Worm (Caenorhabditis elegans) whole organism, L1 larva: Measurements from ENCODE around the gene che-2.

Experiments
- C04F5.9 ChIP-seq: sonication (generic microtip); optimal IDR thresholded peaks from 2 replicates; lab custom pipeline; 2016; ENCODE audit warnings: missing genetic modification characterization, missing compliant biosample characterization
- C16A3.4 ChIP-seq: fragments of 150-350 bp; optimal IDR thresholded peaks from 2 replicates; lab custom pipeline; 2014; ENCODE audit warnings: missing biosample characterization, missing genetic modification characterization
- F16B12.6 ChIP-seq: fragments of 150-350 bp; optimal IDR thresholded peaks from 2 replicates; lab custom pipeline; 2014; ENCODE audit warnings: missing biosample characterization, missing genetic modification characterization
- aly-2 ChIP-seq: fragments of 150-350 bp; optimal IDR thresholded peaks from 2 replicates; lab custom pipeline; 2014; ENCODE audit warnings: missing biosample characterization, missing genetic modification characterization
- ceh-63 ChIP-seq: fragments of 200-800 bp; sonication (Bioruptor generic); optimal IDR thresholded peaks from 2 replicates; lab custom pipeline; 2018; ENCODE audit warnings: mild to moderate bottlenecking, missing genetic modification characterization, missing compliant biosample characterization
- ceh-90 ChIP-seq: sonication (generic microtip); optimal IDR thresholded peaks from 2 replicates; lab custom pipeline; 2016; ENCODE audit warnings: missing genetic modification characterization, missing compliant biosample characterization
- dsc-1 ChIP-seq: sonication (generic microtip); optimal IDR thresholded peaks from 2 replicates; lab custom pipeline; 2016; ENCODE audit warnings: mild to moderate bottlenecking, missing genetic modification characterization, missing compliant biosample characterization
- efl-3 ChIP-seq: fragments of 200-800 bp; sonication (Bioruptor generic); optimal IDR thresholded peaks from 2 replicates; lab custom pipeline; 2018; ENCODE audit warnings: mild to moderate bottlenecking, missing genetic modification characterization, missing compliant biosample characterization
- elt-2 ChIP-seq: sonication (generic microtip); optimal IDR thresholded peaks from 2 replicates; lab custom pipeline; 2016; ENCODE audit warnings: missing genetic modification characterization, mild to moderate bottlenecking, inconsistent platforms, missing compliant biosample characterization, missing genetic modification reagents
- elt-3 ChIP-seq, 6 experiments: fragments of 150-350 bp in 1 of 6; sonication (generic microtip); optimal IDR thresholded peaks; 2 replicates each; lab custom pipeline; 2017 to 2018; ENCODE audit warnings: missing biosample characterization in 6 of 6, missing genetic modification characterization in 6 of 6, inconsistent platforms in 1 of 6
- ets-5 ChIP-seq: fragments of 200-800 bp; sonication (Bioruptor generic); IDR thresholded peaks from 2 replicates; pipeline ENCODE4 v1.3.6; 2022; ENCODE audit warnings: missing genetic modification characterization, missing compliant biosample characterization
- hlh-17 ChIP-seq: fragments of 200-800 bp; sonication (Bioruptor generic); optimal IDR thresholded peaks from 2 replicates; lab custom pipeline; 2018; ENCODE audit warnings: missing genetic modification characterization, mild to moderate bottlenecking, missing compliant biosample characterization, moderate library complexity, borderline replicate concordance
- jun-1 ChIP-seq: fragments of 150-350 bp; optimal IDR thresholded peaks from 2 replicates; lab custom pipeline; 2014; ENCODE audit warnings: missing biosample characterization, missing genetic modification reagents, missing genetic modification characterization
- lin-14 ChIP-seq: fragments of 200-800 bp; sonication (Bioruptor generic); optimal IDR thresholded peaks from 2 replicates; lab custom pipeline; 2018; ENCODE audit warnings: mild to moderate bottlenecking, missing genetic modification characterization, moderate library complexity, missing compliant biosample characterization
- lin-15B ChIP-seq: fragments of 150-350 bp; sonication (generic microtip); optimal IDR thresholded peaks from 3 replicates; lab custom pipeline; 2014; ENCODE audit warnings: missing biosample characterization, missing genetic modification characterization
- lin-35 ChIP-seq, 2 experiments: fragments of 150-350 bp; optimal IDR thresholded peaks; 2 replicates each; lab custom pipeline; 2014; ENCODE audit warnings: missing biosample characterization in 2 of 2, missing genetic modification characterization in 2 of 2, missing genetic modification reagents in 2 of 2
- lin-39 ChIP-seq: fragments of 150-350 bp; optimal IDR thresholded peaks from 2 replicates; lab custom pipeline; 2014; ENCODE audit warnings: missing biosample characterization, missing genetic modification reagents, missing genetic modification characterization
- mep-1 ChIP-seq: fragments of 150-350 bp; optimal IDR thresholded peaks from 2 replicates; lab custom pipeline; 2014; ENCODE audit warnings: missing biosample characterization, missing genetic modification characterization
- nhr-19 ChIP-seq: fragments of 200-800 bp; sonication (Bioruptor generic); conservative IDR thresholded peaks from 2 replicates; pipeline ENCODE4 v1.3.6; 2022; ENCODE audit warnings: missing genetic modification characterization, missing compliant biosample characterization
- nhr-20 ChIP-seq: sonication (generic microtip); optimal IDR thresholded peaks from 2 replicates; lab custom pipeline; 2016; ENCODE audit warnings: mild to moderate bottlenecking, missing genetic modification characterization, missing compliant biosample characterization
- nhr-237 ChIP-seq: fragments of 150-350 bp; optimal IDR thresholded peaks from 2 replicates; lab custom pipeline; 2014; ENCODE audit warnings: missing biosample characterization, missing genetic modification characterization
- nhr-28 ChIP-seq: fragments of 150-350 bp; optimal IDR thresholded peaks from 2 replicates; lab custom pipeline; 2014; ENCODE audit warnings: missing biosample characterization, missing genetic modification characterization
- nhr-47 ChIP-seq: sonication (generic microtip); optimal IDR thresholded peaks from 2 replicates; lab custom pipeline; 2016; ENCODE audit warnings: mild to moderate bottlenecking, missing genetic modification characterization, moderate library complexity, missing compliant biosample characterization
- nhr-77 ChIP-seq: fragments of 150-350 bp; optimal IDR thresholded peaks from 2 replicates; lab custom pipeline; 2014; ENCODE audit warnings: missing biosample characterization, missing genetic modification characterization
- nhr-84 ChIP-seq: sonication (generic microtip); optimal IDR thresholded peaks from 2 replicates; lab custom pipeline; 2017; ENCODE audit warnings: missing biosample characterization, missing genetic modification characterization
- nhr-85 ChIP-seq: sonication (generic microtip); peaks from one replicate; lab custom pipeline; 2016; ENCODE audit warnings: missing genetic modification characterization, inconsistent platforms, missing compliant biosample characterization
- nhr-90 ChIP-seq: sonication (generic microtip); optimal IDR thresholded peaks from 2 replicates; lab custom pipeline; 2016; ENCODE audit warnings: mild to moderate bottlenecking, missing genetic modification characterization, missing compliant biosample characterization; ENCODE audit not compliant: poor library complexity
- pag-3 ChIP-seq: sonication (generic microtip); optimal IDR thresholded peaks from 2 replicates; lab custom pipeline; 2017; ENCODE audit warnings: missing genetic modification characterization, mild to moderate bottlenecking, missing compliant biosample characterization, antibody characterized with exemption, borderline replicate concordance; ENCODE audit not compliant: insufficient read depth
- pqm-1 ChIP-seq: sonication (generic microtip); optimal IDR thresholded peaks from 3 replicates; lab custom pipeline; 2017; ENCODE audit warnings: missing biosample characterization, missing genetic modification characterization
- sox-4 ChIP-seq: sonication (generic microtip); optimal IDR thresholded peaks from 2 replicates; lab custom pipeline; 2016; ENCODE audit warnings: missing genetic modification characterization, missing compliant biosample characterization
- sup-37 ChIP-seq: fragments of 200-800 bp; sonication (Bioruptor generic); optimal IDR thresholded peaks from 2 replicates; lab custom pipeline; 2018; ENCODE audit warnings: mild to moderate bottlenecking, missing genetic modification characterization, missing compliant biosample characterization
- tbx-2 ChIP-seq: sonication (generic microtip); optimal IDR thresholded peaks from 2 replicates; lab custom pipeline; 2016; ENCODE audit warnings: missing genetic modification characterization, missing compliant biosample characterization
- tlp-1 ChIP-seq: fragments of 150-350 bp; optimal IDR thresholded peaks from 2 replicates; lab custom pipeline; 2014; ENCODE audit warnings: missing biosample characterization, missing genetic modification characterization
- unc-62 ChIP-seq: fragments of 150-350 bp; optimal IDR thresholded peaks from 2 replicates; lab custom pipeline; 2014; ENCODE audit warnings: missing biosample characterization, missing genetic modification reagents, missing genetic modification characterization
- unc-86 ChIP-seq: sonication (generic microtip); optimal IDR thresholded peaks from 2 replicates; lab custom pipeline; 2016; ENCODE audit warnings: missing genetic modification characterization, missing compliant biosample characterization
- unc-98 ChIP-seq: fragments of 200-800 bp; sonication (Bioruptor generic); IDR thresholded peaks from 2 replicates; pipeline ENCODE4 v1.3.6; 2022; ENCODE audit warnings: missing genetic modification characterization, missing compliant biosample characterization

che-2 gene

ce11 chrX:520881-521280 lies 39.6 kb downstream of the che-2 start, which contains the start of gene B0310.3:
Gene B0310.3 (minus strand): TSS chrX:520981.
- TF ChIP-seq nhr-237 (no peak), tlp-1 (tag; lab: Kevin White, UChicago) (no peak), dsc-1 (tag; lab: Kevin White, UChicago) (no peak), nhr-85 (tag; lab: Kevin White, UChicago) (no peak), C16A3.4 (tag; lab: Kevin White, UChicago) (no peak)

DNA sequence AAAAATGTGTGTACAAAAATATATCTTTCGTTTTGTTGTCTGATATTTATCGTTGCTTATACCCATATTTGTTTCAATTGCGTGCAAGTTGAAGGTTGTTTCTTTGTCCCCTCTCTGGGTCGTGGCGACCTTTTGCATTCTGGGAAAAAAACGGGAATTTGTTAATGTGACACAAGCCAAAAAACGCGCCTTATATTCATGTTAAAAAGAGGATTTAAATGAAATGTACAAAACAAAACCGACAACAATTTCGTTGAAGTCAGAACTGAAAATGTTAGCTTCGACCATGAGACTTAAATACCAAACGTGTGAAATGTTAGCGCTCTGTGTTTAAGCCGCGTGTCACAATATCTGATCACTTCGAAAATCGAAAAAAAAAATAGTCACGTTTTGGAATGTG lies 43.2 kb downstream of the che-2 start:
- TF ChIP-seq C04F5.9 (no peak), pqm-1 (tag; lab: Kevin White, UChicago) (no peak), ceh-90 (tag; lab: Kevin White, UChicago) (no peak), sox-4 (tag; lab: Kevin White, UChicago) (no peak), nhr-28 (no peak), F16B12.6 (no peak), C16A3.4 (tag; lab: Kevin White, UChicago) (no peak), unc-62 (GFP tag; lab: Kevin White, UChicago) (no peak), ceh-63 (GFP tag; lab: Kevin White, UChicago) (no peak), mep-1 (no peak)

- TF ChIP-seq nhr-19 (GFP tag; lab: Robert Waterston, UW) (no peak), elt-2 (tag; lab: Kevin White, UChicago) (no peak)
These were observed 46.4 kb downstream of the che-2 start for ce11 chrX:527663-528062.

- TF ChIP-seq nhr-85 (tag; lab: Kevin White, UChicago) (peak; percentile 23), efl-3 (GFP tag; lab: Kevin White, UChicago) (no peak)
These were observed 47.5 kb downstream of the che-2 start for ce11 chrX:528761-529160.

- no peak for TF ChIP-seq nhr-77 (tag; lab: Kevin White, UChicago)
- no peak for TF ChIP-seq lin-39
- no peak for TF ChIP-seq nhr-20 (tag; lab: Kevin White, UChicago)
- TF ChIP-seq efl-3 (GFP tag; lab: Kevin White, UChicago), result no peak
- no peak for TF ChIP-seq nhr-47
- no peak for TF ChIP-seq aly-2 (tag; lab: Kevin White, UChicago)
- no peak for TF ChIP-seq lin-15B (tag; lab: Kevin White, UChicago)
- no peak for TF ChIP-seq nhr-84
- no peak for TF ChIP-seq jun-1 (tag; lab: Kevin White, UChicago)
- TF ChIP-seq hlh-17 (GFP tag; lab: Kevin White, UChicago), result no peak
- TF ChIP-seq nhr-90, result no peak
- no peak for TF ChIP-seq dsc-1 (tag; lab: Kevin White, UChicago)
These were observed 48.1 kb downstream of the che-2 start for ce11 chrX:529386-529785.

ce11 chrX:530011-530410 lies 48.8 kb downstream of the che-2 start, which contains the start of gene ugt-46:
Gene ugt-46 (minus strand): TSS chrX:530289.
- peak in 1 of 6 experiments; percentile 38 for TF ChIP-seq elt-3 (tag; optimal IDR thresholded peaks at IDR 0.05; lab: Kevin White, UChicago)
- peak; percentile 86 for TF ChIP-seq elt-2 (tag; lab: Kevin White, UChicago)
- peak; percentile 40 for TF ChIP-seq lin-14 (GFP tag; lab: Kevin White, UChicago)
- TF ChIP-seq pag-3 (tag; lab: Kevin White, UChicago), result no peak
- TF ChIP-seq lin-35 (GFP tag; optimal IDR thresholded peaks at IDR 0.05; lab: Kevin White, UChicago), result peak in 1 of 2 experiments; percentile 49
- peak; percentile 0 for TF ChIP-seq nhr-20 (tag; lab: Kevin White, UChicago)
- peak; percentile 40 for TF ChIP-seq nhr-85 (tag; lab: Kevin White, UChicago)
- no peak for TF ChIP-seq ets-5 (GFP tag; lab: Robert Waterston, UW)
- no peak for TF ChIP-seq unc-98 (GFP tag; lab: Robert Waterston, UW)
- no peak for TF ChIP-seq tbx-2 (tag; lab: Kevin White, UChicago)
- TF ChIP-seq unc-86 (tag; lab: Kevin White, UChicago), result no peak
- TF ChIP-seq sup-37 (GFP tag; lab: Kevin White, UChicago), result no peak
